Worm (Caenorhabditis elegans): Measurements from ENCODE around the gene C31E10.6.
A peak's percentile ranks its signal among the peaks of the same experiment; 100 is the strongest.

C31E10.6 gene

ce11 chrX:13969257-13969968 lies 26.7 kb upstream of the C31E10.6 start:
- no peak for TF ChIP-seq ces-1 (GFP tag; optimal IDR thresholded peaks at IDR 0.05)
- TF ChIP-seq ceh-39 (tag; optimal IDR thresholded peaks at IDR 0.05), result peak; percentile 74
- no peak for TF ChIP-seq nhr-2 (tag; optimal IDR thresholded peaks at IDR 0.05)
- no peak for TF ChIP-seq elt-1 (tag; optimal IDR thresholded peaks at IDR 0.05; ENCODE audit: borderline replicate concordance, insufficient read depth)
- peak; percentile 23 for TF ChIP-seq lin-13 (tag; optimal IDR thresholded peaks at IDR 0.05)
- TF ChIP-seq pha-4 (tag; optimal IDR thresholded peaks at IDR 0.05), result peak; percentile 62
- no peak for TF ChIP-seq ceh-43 (GFP tag; optimal IDR thresholded peaks at IDR 0.05)
- TF ChIP-seq ztf-11 (tag; optimal IDR thresholded peaks at IDR 0.05), result no peak
- no peak for TF ChIP-seq nhr-76 (tag; optimal IDR thresholded peaks at IDR 0.05)
- no peak for TF ChIP-seq unc-39 (tag; optimal IDR thresholded peaks at IDR 0.05)
- peak; percentile 60 for TF ChIP-seq unc-120 (tag; optimal IDR thresholded peaks at IDR 0.05; ENCODE audit: poor library complexity, severe bottlenecking)
- TF ChIP-seq nhr-28 (tag; optimal IDR thresholded peaks at IDR 0.05), result no peak
- no peak for TF ChIP-seq sem-2 (GFP tag; optimal IDR thresholded peaks at IDR 0.05)
- TF ChIP-seq ham-2 (GFP tag; optimal IDR thresholded peaks at IDR 0.05), result no peak
- no peak for TF ChIP-seq zip-8 (tag; optimal IDR thresholded peaks at IDR 0.05)
- no peak for TF ChIP-seq nhr-12 (tag; optimal IDR thresholded peaks at IDR 0.05)
- no peak for TF ChIP-seq mab-5 (tag; optimal IDR thresholded peaks at IDR 0.05)
- no peak for TF ChIP-seq snpc-4 (tag; optimal IDR thresholded peaks at IDR 0.05)
- TF ChIP-seq lin-32 (GFP tag; optimal IDR thresholded peaks at IDR 0.05), result no peak
- peak; percentile 18 for TF ChIP-seq drap-1 (GFP tag; optimal IDR thresholded peaks at IDR 0.05)
- TF ChIP-seq unc-62 (GFP tag; optimal IDR thresholded peaks at IDR 0.05), result peak; percentile 85
- no peak for TF ChIP-seq sptf-1 (tag; optimal IDR thresholded peaks at IDR 0.05)
- TF ChIP-seq lsy-2 (tag; optimal IDR thresholded peaks at IDR 0.05), result no peak
- TF ChIP-seq hlh-1 (tag; optimal IDR thresholded peaks at IDR 0.05), result peak; percentile 86
- no peak for TF ChIP-seq bed-3 (GFP tag; optimal IDR thresholded peaks at IDR 0.05)
- no peak for TF ChIP-seq flh-1 (GFP tag; optimal IDR thresholded peaks at IDR 0.05)
- peak; percentile 18 for TF ChIP-seq mls-2 (tag; optimal IDR thresholded peaks at IDR 0.05)
- no peak for TF ChIP-seq ceh-83 (GFP tag; optimal IDR thresholded peaks at IDR 0.05)
- no peak for TF ChIP-seq tbx-8 (GFP tag; optimal IDR thresholded peaks at IDR 0.05)
- TF ChIP-seq blmp-1 (tag; optimal IDR thresholded peaks at IDR 0.05), result no peak
- no peak for TF ChIP-seq elt-3 (tag; optimal IDR thresholded peaks at IDR 0.05)
- TF ChIP-seq mep-1 (tag; optimal IDR thresholded peaks at IDR 0.05), result peak; percentile 43
- no peak for TF ChIP-seq M03D4.4 (tag; optimal IDR thresholded peaks at IDR 0.05)
- peak; percentile 49 for TF ChIP-seq cnd-1 (tag; optimal IDR thresholded peaks at IDR 0.05)
- no peak for TF ChIP-seq nhr-237 (tag; optimal IDR thresholded peaks at IDR 0.05)

- no peak for TF ChIP-seq elt-3 (tag; optimal IDR thresholded peaks at IDR 0.05)
- TF ChIP-seq drap-1 (GFP tag; optimal IDR thresholded peaks at IDR 0.05), result no peak
- peak; percentile 54 for TF ChIP-seq unc-120 (tag; optimal IDR thresholded peaks at IDR 0.05; ENCODE audit: poor library complexity, severe bottlenecking)
- peak; percentile 53 for TF ChIP-seq ces-1 (GFP tag; optimal IDR thresholded peaks at IDR 0.05)
Observed at ce11 chrX:13973769-13974168, 22.4 kb upstream of the C31E10.6 start.

- TF ChIP-seq ztf-11 (tag; optimal IDR thresholded peaks at IDR 0.05) (no peak), unc-62 (GFP tag; optimal IDR thresholded peaks at IDR 0.05) (peak; percentile 75), tbx-8 (GFP tag; optimal IDR thresholded peaks at IDR 0.05) (no peak), ham-2 (GFP tag; optimal IDR thresholded peaks at IDR 0.05) (peak; percentile 85), elt-1 (tag; optimal IDR thresholded peaks at IDR 0.05; ENCODE audit: borderline replicate concordance, insufficient read depth) (peak; percentile 80)
Observed at ce11 chrX:13974448-13975071, 21.6 kb upstream of the C31E10.6 start.

- TF ChIP-seq sem-2 (GFP tag; optimal IDR thresholded peaks at IDR 0.05), result no peak
- TF ChIP-seq nhr-28 (tag; optimal IDR thresholded peaks at IDR 0.05), result no peak
- TF ChIP-seq elt-3 (tag; optimal IDR thresholded peaks at IDR 0.05), result no peak
- TF ChIP-seq blmp-1 (tag; optimal IDR thresholded peaks at IDR 0.05), result no peak
- no peak for TF ChIP-seq mls-2 (tag; optimal IDR thresholded peaks at IDR 0.05)
- no peak for TF ChIP-seq hlh-1 (tag; optimal IDR thresholded peaks at IDR 0.05)
- TF ChIP-seq mep-1 (tag; optimal IDR thresholded peaks at IDR 0.05), result no peak
- no peak for TF ChIP-seq unc-62 (GFP tag; optimal IDR thresholded peaks at IDR 0.05)
- TF ChIP-seq ces-1 (GFP tag; optimal IDR thresholded peaks at IDR 0.05), result no peak
- TF ChIP-seq nhr-237 (tag; optimal IDR thresholded peaks at IDR 0.05), result no peak
Observed at ce11 chrX:13975314-13975713, 20.8 kb upstream of the C31E10.6 start, which contains the start of gene F48F7.5. TSS of gene F48F7.5 (plus strand) at chrX:13975653.

All from whole organism, mixed stage, embryonic.